Comparison of ENCODE assay signal across 2 fruit fly cellular contexts in the genomic region with DNA sequence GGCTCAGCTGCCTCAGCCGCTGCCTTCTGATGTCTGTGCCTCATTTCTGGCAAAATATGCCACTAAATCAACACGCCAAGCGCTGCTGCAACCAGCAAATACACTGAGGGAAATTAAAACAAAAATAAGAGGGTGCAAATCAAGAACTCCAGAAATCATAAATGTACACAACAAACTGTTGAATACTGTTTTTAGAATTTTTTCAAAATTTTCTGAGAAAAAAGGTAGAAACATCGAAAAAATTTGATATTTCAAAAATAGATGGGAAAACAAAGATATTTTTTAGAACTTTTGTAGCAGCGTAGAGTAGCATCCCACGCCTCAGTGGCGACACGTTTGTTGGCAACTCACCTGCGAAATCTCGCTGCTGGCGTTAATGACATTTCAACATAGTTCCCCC.
TF ChIP-seq lines count a peak whose summit lies in the region.

No protein-coding gene starts in this region.

TF ChIP-seq in whole organism, embryonic, 481 proteins besides CTCF, POLR2A, EP300 and RAD21 (continued from another document and continues in another):
- no peak for TF ChIP-seq danr (GFP tag; IDR thresholded peaks at IDR 0.05; lab: Robert Waterston, UW)
- no peak for TF ChIP-seq CG12071 (GFP tag; optimal IDR thresholded peaks at IDR 0.05; lab: Kevin White, UChicago)
- no peak for TF ChIP-seq hb (GFP tag; IDR thresholded peaks at IDR 0.05; lab: Robert Waterston, UW; ENCODE audit: partially characterized antibody)
- no peak for TF ChIP-seq cg (GFP tag; optimal IDR thresholded peaks at IDR 0.05; lab: Kevin White, UChicago)
- no peak for TF ChIP-seq CG32532 (GFP tag; IDR thresholded peaks at IDR 0.05; lab: Robert Waterston, UW)
- no peak for TF ChIP-seq ro (GFP tag; IDR thresholded peaks at IDR 0.05; lab: Robert Waterston, UW)
- TF ChIP-seq CG10565 (GFP tag; optimal IDR thresholded peaks at IDR 0.05; lab: Kevin White, UChicago) = no peak
- no peak for TF ChIP-seq ac (GFP tag; optimal IDR thresholded peaks at IDR 0.05; lab: Kevin White, UChicago)
- TF ChIP-seq stc (GFP tag; IDR thresholded peaks at IDR 0.05; lab: Robert Waterston, UW) = peak; percentile 20; the same call in 1 of the 2 replicates
- TF ChIP-seq CG3995 (GFP tag; optimal IDR thresholded peaks at IDR 0.05; lab: Kevin White, UChicago) = no peak
- TF ChIP-seq CG7987 (GFP tag; optimal IDR thresholded peaks at IDR 0.05; lab: Kevin White, UChicago) = no peak
- peak; percentile 40 for TF ChIP-seq Xbp1 (GFP tag; optimal IDR thresholded peaks at IDR 0.05; lab: Kevin White, UChicago)
- TF ChIP-seq Deaf1 (tag; optimal IDR thresholded peaks at IDR 0.05; lab: Kevin White, UChicago) = no peak
- no peak for TF ChIP-seq gro (GFP tag; optimal IDR thresholded peaks at IDR 0.05; lab: Kevin White, UChicago)
- TF ChIP-seq CG2116 (GFP tag; optimal IDR thresholded peaks at IDR 0.05; lab: Kevin White, UChicago) = no peak
- no peak for TF ChIP-seq Fer3 (tag; optimal IDR thresholded peaks at IDR 0.05; lab: Kevin White, UChicago)
- TF ChIP-seq Ssrp (tag; optimal IDR thresholded peaks at IDR 0.05; lab: Kevin White, UChicago) = peak; percentile 6
- TF ChIP-seq Elba2 (GFP tag; optimal IDR thresholded peaks at IDR 0.05; lab: Kevin White, UChicago) = no peak
- TF ChIP-seq sug (tag; optimal IDR thresholded peaks at IDR 0.05; lab: Kevin White, UChicago) = no peak
- TF ChIP-seq CG9817 (tag; optimal IDR thresholded peaks at IDR 0.05; lab: Kevin White, UChicago) = no peak
- no peak for TF ChIP-seq CG6854 (GFP tag; optimal IDR thresholded peaks at IDR 0.05; lab: Kevin White, UChicago)
- peak; percentile 38 for TF ChIP-seq CG15269 (tag; optimal IDR thresholded peaks at IDR 0.05; lab: Kevin White, UChicago)
- no peak for TF ChIP-seq CG8089 (GFP tag; optimal IDR thresholded peaks at IDR 0.05; lab: Kevin White, UChicago)
- TF ChIP-seq Gug (GFP tag; IDR thresholded peaks at IDR 0.05; lab: Robert Waterston, UW) = no peak
- TF ChIP-seq CG17568 (GFP tag; optimal IDR thresholded peaks at IDR 0.05; lab: Kevin White, UChicago) = no peak
- no peak for TF ChIP-seq Chrac-16 (GFP tag; optimal IDR thresholded peaks at IDR 0.05; lab: Kevin White, UChicago)
- TF ChIP-seq HHEX (GFP tag; optimal IDR thresholded peaks at IDR 0.05; lab: Kevin White, UChicago) = no peak
- TF ChIP-seq CG1647 (GFP tag; optimal IDR thresholded peaks at IDR 0.05; lab: Kevin White, UChicago) = no peak
- TF ChIP-seq MESR4 (GFP tag; optimal IDR thresholded peaks at IDR 0.05; lab: Kevin White, UChicago) = no peak
- no peak for TF ChIP-seq zfh1 (GFP tag; IDR thresholded peaks at IDR 0.05; lab: Robert Waterston, UW)
- TF ChIP-seq CG8359 (GFP tag; optimal IDR thresholded peaks at IDR 0.05; lab: Kevin White, UChicago; ENCODE audit: borderline replicate concordance) = no peak
- peak; percentile 53 for TF ChIP-seq Med (GFP tag; lab: Kevin White, UChicago)
- TF ChIP-seq CG6254 (GFP tag; optimal IDR thresholded peaks at IDR 0.05; lab: Kevin White, UChicago) = no peak
- no peak for TF ChIP-seq scrt (GFP tag; optimal IDR thresholded peaks at IDR 0.05; lab: Kevin White, UChicago)
- TF ChIP-seq Dp (GFP tag; optimal IDR thresholded peaks at IDR 0.05; lab: Kevin White, UChicago) = no peak
- TF ChIP-seq E2f1 (GFP tag; IDR thresholded peaks at IDR 0.05; lab: Robert Waterston, UW) = no peak
- TF ChIP-seq CG17802 (tag; optimal IDR thresholded peaks at IDR 0.05; lab: Kevin White, UChicago) = no peak
- TF ChIP-seq CG18262 (tag; optimal IDR thresholded peaks at IDR 0.05; lab: Kevin White, UChicago) = peak; percentile 6
- peak; percentile 58 for TF ChIP-seq Sox102F (GFP tag; optimal IDR thresholded peaks at IDR 0.05; lab: Kevin White, UChicago)
- no peak for TF ChIP-seq oc (tag; optimal IDR thresholded peaks at IDR 0.05; lab: Kevin White, UChicago)
- no peak for TF ChIP-seq Eip74EF (GFP tag; optimal IDR thresholded peaks at IDR 0.05; lab: Kevin White, UChicago)
- TF ChIP-seq sisA (GFP tag; IDR thresholded peaks at IDR 0.05; lab: Robert Waterston, UW) = no peak; the same call in 1 of the 2 replicates
- TF ChIP-seq CG4707 (GFP tag; optimal IDR thresholded peaks at IDR 0.05; lab: Kevin White, UChicago) = no peak
- 0 out of 3 replicates have a peak, but pooled peaks have one; percentile 33 for TF ChIP-seq CG17361 (GFP tag; IDR thresholded peaks at IDR 0.05; lab: Robert Waterston, UW)
- peak in 1 of 2 experiments; percentile 6 for TF ChIP-seq chif (GFP tag; optimal IDR thresholded peaks at IDR 0.05; lab: Kevin White, UChicago)
- TF ChIP-seq CG34376 (GFP tag; optimal IDR thresholded peaks at IDR 0.05; lab: Kevin White, UChicago) = no peak
- TF ChIP-seq CG10321 (GFP tag; IDR thresholded peaks at IDR 0.05; lab: Robert Waterston, UW) = no peak
- TF ChIP-seq Dref (GFP tag; IDR thresholded peaks at IDR 0.05; lab: Robert Waterston, UW) = no peak
- TF ChIP-seq CG11085 (GFP tag; IDR thresholded peaks at IDR 0.05; lab: Robert Waterston, UW) = no peak
- no peak for TF ChIP-seq usp (GFP tag; optimal IDR thresholded peaks at IDR 0.05; lab: Kevin White, UChicago)
- no peak for TF ChIP-seq grn (GFP tag; optimal IDR thresholded peaks at IDR 0.05; lab: Kevin White, UChicago)
- no peak for TF ChIP-seq Camta (GFP tag; optimal IDR thresholded peaks at IDR 0.05; lab: Kevin White, UChicago)
- TF ChIP-seq Stat92E (GFP tag; optimal IDR thresholded peaks at IDR 0.05; lab: Kevin White, UChicago) = no peak
- TF ChIP-seq CG14441 (GFP tag; IDR thresholded peaks at IDR 0.05; lab: Robert Waterston, UW) = peak; percentile 13; the same call in 1 of the 2 replicates
- TF ChIP-seq dmrt99B (tag; optimal IDR thresholded peaks at IDR 0.05; lab: Kevin White, UChicago) = peak; percentile 52
- no peak for TF ChIP-seq insv (GFP tag; optimal IDR thresholded peaks at IDR 0.05; lab: Kevin White, UChicago)
- 0 out of 2 replicates have a peak, but pooled peaks have one; percentile 31 for TF ChIP-seq ttk (GFP tag; IDR thresholded peaks at IDR 0.05; lab: Robert Waterston, UW)
- peak; percentile 12 for TF ChIP-seq Oli (tag; optimal IDR thresholded peaks at IDR 0.05; lab: Kevin White, UChicago)
- TF ChIP-seq Kr (GFP tag; optimal IDR thresholded peaks at IDR 0.05; lab: Kevin White, UChicago) = no peak
- TF ChIP-seq CG30431 (GFP tag; optimal IDR thresholded peaks at IDR 0.05; lab: Kevin White, UChicago) = no peak
- no peak for TF ChIP-seq jing (GFP tag; optimal IDR thresholded peaks at IDR 0.05; lab: Kevin White, UChicago)
- TF ChIP-seq unpg (GFP tag; optimal IDR thresholded peaks at IDR 0.05; lab: Kevin White, UChicago) = peak; percentile 32
- no peak for TF ChIP-seq fd102C (GFP tag; optimal IDR thresholded peaks at IDR 0.05; lab: Kevin White, UChicago)
- no peak for TF ChIP-seq dpn (GFP tag; optimal IDR thresholded peaks at IDR 0.05; lab: Kevin White, UChicago)
- TF ChIP-seq CG7839 (tag; optimal IDR thresholded peaks at IDR 0.05; lab: Kevin White, UChicago) = peak; percentile 41
- no peak for TF ChIP-seq vnd (GFP tag; IDR thresholded peaks at IDR 0.05; lab: Robert Waterston, UW; ENCODE audit: partially characterized antibody)

TF ChIP-seq in whole organism, prepupa, 60 proteins besides CTCF, POLR2A, EP300 and RAD21 (continued from another document):
- peak; percentile 67 for TF ChIP-seq CG15336 (GFP tag; IDR thresholded peaks at IDR 0.05; lab: Robert Waterston, UW)
- no peak for TF ChIP-seq Sox102F (GFP tag; optimal IDR thresholded peaks at IDR 0.05; lab: Kevin White, UChicago)
- TF ChIP-seq CG11294 (GFP tag; IDR thresholded peaks at IDR 0.05; lab: Robert Waterston, UW) = peak; percentile 35; the same call in 1 of the 2 replicates
- TF ChIP-seq CG6792 (GFP tag; optimal IDR thresholded peaks at IDR 0.05; lab: Kevin White, UChicago) = no peak
- TF ChIP-seq achi (GFP tag; optimal IDR thresholded peaks at IDR 0.05; lab: Kevin White, UChicago) = no peak
- no peak for TF ChIP-seq CG7368 (GFP tag; optimal IDR thresholded peaks at IDR 0.05; lab: Kevin White, UChicago)
- TF ChIP-seq eg (GFP tag; IDR thresholded peaks at IDR 0.05; lab: Robert Waterston, UW) = peak; percentile 80
- TF ChIP-seq Gug (GFP tag; IDR thresholded peaks at IDR 0.05; lab: Robert Waterston, UW) = no peak
- peak; percentile 36 for TF ChIP-seq pdm3 (GFP tag; optimal IDR thresholded peaks at IDR 0.05; lab: Kevin White, UChicago)
- peak; percentile 69 for TF ChIP-seq CG6163 (GFP tag; IDR thresholded peaks at IDR 0.05; lab: Robert Waterston, UW)
- TF ChIP-seq Eip93F (GFP tag; optimal IDR thresholded peaks at IDR 0.05; lab: Kevin White, UChicago) = no peak
- TF ChIP-seq net (GFP tag; optimal IDR thresholded peaks at IDR 0.05; lab: Kevin White, UChicago) = peak; percentile 57
- no peak for TF ChIP-seq CG10669 (GFP tag; optimal IDR thresholded peaks at IDR 0.05; lab: Kevin White, UChicago)
- TF ChIP-seq Smox (GFP tag; optimal IDR thresholded peaks at IDR 0.05; lab: Kevin White, UChicago) = no peak
- no peak for TF ChIP-seq Ets21C (GFP tag; optimal IDR thresholded peaks at IDR 0.05; lab: Kevin White, UChicago)
- no peak for TF ChIP-seq fd59A (GFP tag; optimal IDR thresholded peaks at IDR 0.05; lab: Kevin White, UChicago)
- no peak for TF ChIP-seq CG34406 (GFP tag; optimal IDR thresholded peaks at IDR 0.05; lab: Kevin White, UChicago)
- peak; percentile 51 for TF ChIP-seq Eip78C (GFP tag; lab: Kevin White, UChicago)
- TF ChIP-seq CG16779 (tag; optimal IDR thresholded peaks at IDR 0.05; lab: Kevin White, UChicago) = no peak
- no peak for TF ChIP-seq CG8319 (GFP tag; optimal IDR thresholded peaks at IDR 0.05; lab: Kevin White, UChicago)
- TF ChIP-seq fd85E (GFP tag; optimal IDR thresholded peaks at IDR 0.05; lab: Kevin White, UChicago) = no peak
- no peak for TF ChIP-seq vri (GFP tag; optimal IDR thresholded peaks at IDR 0.05; lab: Kevin White, UChicago)
- TF ChIP-seq Eip75B (GFP tag; optimal IDR thresholded peaks at IDR 0.05; lab: Kevin White, UChicago) = no peak
- TF ChIP-seq CG9139 (GFP tag; optimal IDR thresholded peaks at IDR 0.05; lab: Kevin White, UChicago) = no peak
- TF ChIP-seq CG11902 (GFP tag; optimal IDR thresholded peaks at IDR 0.05; lab: Kevin White, UChicago) = no peak
- no peak for TF ChIP-seq Sox15 (GFP tag; optimal IDR thresholded peaks at IDR 0.05; lab: Kevin White, UChicago)
- no peak for TF ChIP-seq CG6854 (GFP tag; optimal IDR thresholded peaks at IDR 0.05; lab: Kevin White, UChicago)
- TF ChIP-seq Hr38 (GFP tag; optimal IDR thresholded peaks at IDR 0.05; lab: Kevin White, UChicago) = no peak
- no peak for TF ChIP-seq Met (GFP tag; optimal IDR thresholded peaks at IDR 0.05; lab: Kevin White, UChicago)
TF ChIP-seq in whole organism, prepupa: peak in this region for 16.
